Fruit fly (Drosophila melanogaster): ENCODE measurements around the gene robo2.

robo2 gene

DNA sequence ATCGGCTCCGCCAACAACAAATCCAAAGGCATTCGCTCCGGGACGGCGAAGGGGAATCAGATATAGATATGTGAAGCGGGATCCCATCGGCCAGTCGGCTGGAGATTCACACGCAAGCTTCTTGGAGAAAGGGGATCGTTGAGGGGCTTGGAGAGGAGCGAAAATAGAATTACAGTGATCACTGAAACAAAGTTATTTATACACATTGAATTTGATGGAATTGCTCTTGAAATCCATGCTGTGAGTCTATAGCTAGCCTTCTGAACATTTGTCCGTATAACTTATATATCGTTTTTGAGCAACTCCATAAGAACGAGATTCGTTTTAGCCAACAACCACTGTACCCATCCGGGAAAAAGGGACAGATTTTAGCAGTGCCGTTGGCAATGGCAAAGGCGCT is 4.6 kb upstream of the robo2 start (continued):
- TF ChIP-seq eg (GFP tag; IDR thresholded peaks at IDR 0.05) (peak; percentile 70), CG7368 (GFP tag; optimal IDR thresholded peaks at IDR 0.05) (peak; percentile 86), dsx (GFP tag; optimal IDR thresholded peaks at IDR 0.05; ENCODE audit: poor library complexity, severe bottlenecking) (peak; percentile 93), ss (GFP tag; optimal IDR thresholded peaks at IDR 0.05) (peak; percentile 91 to 92), fd59A (GFP tag; optimal IDR thresholded peaks at IDR 0.05) (peak; percentile 92), pdm3 (GFP tag; optimal IDR thresholded peaks at IDR 0.05) (peak; percentile 89), CG9139 (GFP tag; optimal IDR thresholded peaks at IDR 0.05) (peak; percentile 89), esn (GFP tag; optimal IDR thresholded peaks at IDR 0.05) (peak; percentile 88), acj6 (GFP tag; optimal IDR thresholded peaks at IDR 0.05) (peak; percentile 92), Hr39 (GFP tag; optimal IDR thresholded peaks at IDR 0.05) (peak; percentile 90), CG6163 (GFP tag; IDR thresholded peaks at IDR 0.05) (peak; percentile 95), lz (GFP tag; optimal IDR thresholded peaks at IDR 0.05) (peak; percentile 87), vri (GFP tag; optimal IDR thresholded peaks at IDR 0.05) (peak; percentile 79), cyc (GFP tag; optimal IDR thresholded peaks at IDR 0.05) (peak; percentile 90), dac (GFP tag; optimal IDR thresholded peaks at IDR 0.05) (peak; percentile 43), CG31627 (GFP tag; optimal IDR thresholded peaks at IDR 0.05) (peak; percentile 89), CG32006 (GFP tag; optimal IDR thresholded peaks at IDR 0.05) (peak; percentile 82), Sox102F (GFP tag; optimal IDR thresholded peaks at IDR 0.05) (peak; percentile 81), CG10631 (GFP tag; optimal IDR thresholded peaks at IDR 0.05) (peak; percentile 95), CG6854 (GFP tag; optimal IDR thresholded peaks at IDR 0.05) (peak; percentile 63)

DNA sequence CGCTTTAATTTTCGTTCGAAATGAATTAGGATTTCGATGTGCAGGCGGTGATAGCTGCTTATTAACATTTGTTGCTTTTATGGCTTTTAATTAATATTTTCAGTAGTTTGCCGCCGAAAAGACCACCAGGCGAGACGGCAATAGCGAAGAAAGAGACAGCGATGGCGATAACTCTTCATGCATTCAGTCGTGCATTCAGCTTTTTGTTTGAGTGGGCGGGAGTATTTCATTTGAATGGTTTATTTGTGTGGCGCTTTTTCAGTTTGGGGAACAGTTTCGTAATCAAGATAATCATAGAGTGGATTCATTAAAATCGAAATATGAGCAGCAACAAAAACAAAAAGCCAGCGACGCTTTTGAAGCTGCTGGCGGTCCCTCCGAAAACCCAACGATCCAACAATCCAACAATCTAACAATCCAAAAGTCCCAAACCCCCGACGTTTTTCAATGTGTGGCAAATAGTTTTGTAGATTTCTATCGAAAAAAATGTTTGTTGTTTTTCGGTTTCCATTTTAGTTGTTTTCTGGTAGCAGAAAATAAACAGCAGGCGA is 3.7 kb upstream of the robo2 start:
- peak; percentile 45 for TF ChIP-seq Eip78C (GFP tag)
- no peak for TF ChIP-seq Sox15 (GFP tag; optimal IDR thresholded peaks at IDR 0.05)

- TF ChIP-seq CG34406 (GFP tag; optimal IDR thresholded peaks at IDR 0.05) (peak; percentile 61), pdm3 (GFP tag; optimal IDR thresholded peaks at IDR 0.05) (peak; percentile 60), achi (GFP tag; optimal IDR thresholded peaks at IDR 0.05) (peak; percentile 56), CG10669 (GFP tag; optimal IDR thresholded peaks at IDR 0.05) (peak; percentile 46), Eip75B (GFP tag; optimal IDR thresholded peaks at IDR 0.05) (peak; percentile 59), CG6792 (GFP tag; optimal IDR thresholded peaks at IDR 0.05) (peak; percentile 54), CG11294 (GFP tag; IDR thresholded peaks at IDR 0.05) (no peak; the same call in 1 of the 2 replicates), CG3032 (tag; optimal IDR thresholded peaks at IDR 0.05) (peak; percentile 14), CG7368 (GFP tag; optimal IDR thresholded peaks at IDR 0.05) (peak; percentile 47), lz (GFP tag; optimal IDR thresholded peaks at IDR 0.05) (peak; percentile 75), Met (GFP tag; optimal IDR thresholded peaks at IDR 0.05) (peak; percentile 80), vri (GFP tag; optimal IDR thresholded peaks at IDR 0.05) (peak; percentile 60), CG6854 (GFP tag; optimal IDR thresholded peaks at IDR 0.05) (peak; percentile 48), salr (GFP tag; optimal IDR thresholded peaks at IDR 0.05) (peak; percentile 13 to 25), Blimp-1 (GFP tag; optimal IDR thresholded peaks at IDR 0.05) (no peak), Sox14 (GFP tag; optimal IDR thresholded peaks at IDR 0.05) (peak; percentile 69), CG10631 (GFP tag; optimal IDR thresholded peaks at IDR 0.05) (peak; percentile 61), fd59A (GFP tag; optimal IDR thresholded peaks at IDR 0.05) (peak; percentile 8), CG8319 (GFP tag; optimal IDR thresholded peaks at IDR 0.05) (peak; percentile 8), cyc (GFP tag; optimal IDR thresholded peaks at IDR 0.05) (peak; percentile 78), esn (GFP tag; optimal IDR thresholded peaks at IDR 0.05) (peak; percentile 77), CG16779 (tag; optimal IDR thresholded peaks at IDR 0.05) (no peak), CG11762 (GFP tag; optimal IDR thresholded peaks at IDR 0.05; ENCODE audit: insufficient read depth) (peak; percentile 40), CG8632 (GFP tag; optimal IDR thresholded peaks at IDR 0.05) (peak; percentile 48), Hr39 (GFP tag; optimal IDR thresholded peaks at IDR 0.05) (peak; percentile 82), Sox102F (GFP tag; optimal IDR thresholded peaks at IDR 0.05) (peak; percentile 84), fd85E (GFP tag; optimal IDR thresholded peaks at IDR 0.05) (no peak), Eip93F (GFP tag; optimal IDR thresholded peaks at IDR 0.05) (no peak), Ets21C (GFP tag; optimal IDR thresholded peaks at IDR 0.05) (peak; percentile 65), Ets96B (tag; optimal IDR thresholded peaks at IDR 0.05) (peak; percentile 48), Gug (GFP tag; IDR thresholded peaks at IDR 0.05) (no peak), CG15336 (GFP tag; IDR thresholded peaks at IDR 0.05) (peak; percentile 43; the same call in 1 of the 2 replicates), ss (GFP tag; optimal IDR thresholded peaks at IDR 0.05) (peak; percentile 3 to 19), net (GFP tag; optimal IDR thresholded peaks at IDR 0.05) (peak; percentile 44), Hr4 (GFP tag; optimal IDR thresholded peaks at IDR 0.05) (peak; percentile 40), fkh (GFP tag; optimal IDR thresholded peaks at IDR 0.05) (peak; percentile 3)
These were observed 2.5 kb upstream of the robo2 start for dm6 chr2L:1422725-1423124.
